ENCODE assay signal across 5 worm cellular contexts in the genomic region with DNA sequence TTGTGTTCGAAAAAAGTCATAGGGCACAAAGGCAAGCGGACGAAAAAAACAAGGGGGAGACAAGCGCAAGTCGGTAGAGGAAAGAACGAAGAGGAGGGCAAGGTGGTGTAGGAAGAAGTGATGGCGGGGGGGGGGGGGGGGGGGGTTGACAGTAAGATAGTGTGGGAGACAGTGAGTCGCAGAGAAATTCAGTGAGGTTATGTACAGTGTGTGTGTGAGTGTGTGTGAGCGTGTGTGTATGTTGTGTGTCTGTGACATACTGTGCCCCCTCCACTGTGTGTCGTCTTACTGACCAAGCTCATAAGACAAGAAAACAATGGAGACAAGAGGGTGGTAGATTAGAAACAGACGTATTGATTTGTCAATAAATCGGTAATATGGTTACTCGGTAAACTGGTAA.
TF ChIP-seq lines count a peak whose summit lies in the region.

No protein-coding gene starts in this region.

TF ChIP-seq in whole organism, L1 larva, 84 proteins besides CTCF, POLR2A, EP300 and RAD21 (continues in another document):
- TF ChIP-seq snu-23 (GFP tag; optimal IDR thresholded peaks at IDR 0.05; lab: Kevin White, UChicago), result peak; percentile 6
- no peak for TF ChIP-seq lin-13 (GFP tag; optimal IDR thresholded peaks at IDR 0.05; lab: Kevin White, UChicago)
- peak; percentile 26 for TF ChIP-seq nhr-19 (GFP tag; conservative IDR thresholded peaks at IDR 0.05; lab: Robert Waterston, UW)
- peak; percentile 47 for TF ChIP-seq elt-2 (tag; optimal IDR thresholded peaks at IDR 0.05; lab: Kevin White, UChicago)
- TF ChIP-seq nhr-85 (tag; lab: Kevin White, UChicago), result peak; percentile 87
- TF ChIP-seq mep-1 (tag; optimal IDR thresholded peaks at IDR 0.05; lab: Kevin White, UChicago), result peak; percentile 20
- peak in 1 of 2 experiments; percentile 29 for TF ChIP-seq lin-35 (GFP tag; optimal IDR thresholded peaks at IDR 0.05; lab: Kevin White, UChicago)
- TF ChIP-seq nhr-71 (tag; optimal IDR thresholded peaks at IDR 0.05; lab: Kevin White, UChicago), result peak; percentile 24
- no peak for TF ChIP-seq F16B12.6 (tag; optimal IDR thresholded peaks at IDR 0.05; lab: Kevin White, UChicago)
- peak; percentile 15 for TF ChIP-seq nhr-20 (tag; optimal IDR thresholded peaks at IDR 0.05; lab: Kevin White, UChicago)
- no peak for TF ChIP-seq hpl-2 (GFP tag; optimal IDR thresholded peaks at IDR 0.05; lab: Kevin White, UChicago)
- no peak for TF ChIP-seq nhr-77 (tag; optimal IDR thresholded peaks at IDR 0.05; lab: Kevin White, UChicago)
- TF ChIP-seq lin-14 (GFP tag; optimal IDR thresholded peaks at IDR 0.05; lab: Kevin White, UChicago), result peak; percentile 70
- TF ChIP-seq grh-1 (GFP tag; IDR thresholded peaks at IDR 0.05; lab: Robert Waterston, UW), result 0 out of 2 replicates have a peak, but pooled peaks have one; percentile 44
- TF ChIP-seq lsy-2 (tag; optimal IDR thresholded peaks at IDR 0.05; lab: Kevin White, UChicago), result peak in 1 of 2 experiments; percentile 2
- TF ChIP-seq efl-1 (optimal IDR thresholded peaks at IDR 0.05; lab: Kevin White, UChicago), result no peak
- TF ChIP-seq efl-1 (GFP tag; optimal IDR thresholded peaks at IDR 0.05 in 1 of 2; lab: Kevin White, UChicago), result peak in 1 of 2 experiments; percentile 86

TF ChIP-seq in whole organism, L3 larva, 47 proteins besides CTCF, POLR2A, EP300 and RAD21 (continues in another document):
- TF ChIP-seq ztf-4 (tag; optimal IDR thresholded peaks at IDR 0.05; lab: Kevin White, UChicago), result no peak
- TF ChIP-seq ama-1 (optimal IDR thresholded peaks at IDR 0.05; lab: Kevin White, UChicago), result no peak
- no peak for TF ChIP-seq nhr-28 (tag; optimal IDR thresholded peaks at IDR 0.05; lab: Kevin White, UChicago)
- TF ChIP-seq fos-1 (tag; optimal IDR thresholded peaks at IDR 0.05; lab: Kevin White, UChicago), result no peak
- TF ChIP-seq ceh-28 (tag; optimal IDR thresholded peaks at IDR 0.05; lab: Kevin White, UChicago), result peak; percentile 12
- TF ChIP-seq mdl-1 (tag; optimal IDR thresholded peaks at IDR 0.05; lab: Kevin White, UChicago), result no peak
- TF ChIP-seq eor-1 (tag; optimal IDR thresholded peaks at IDR 0.05; lab: Kevin White, UChicago), result no peak
- peak; percentile 88 for TF ChIP-seq pha-4 (tag; optimal IDR thresholded peaks at IDR 0.05; lab: Kevin White, UChicago)
- no peak for TF ChIP-seq nhr-12 (tag; optimal IDR thresholded peaks at IDR 0.05; lab: Kevin White, UChicago)
- TF ChIP-seq elt-1 (tag; optimal IDR thresholded peaks at IDR 0.05; lab: Kevin White, UChicago), result no peak
- no peak for TF ChIP-seq nhr-67 (tag; optimal IDR thresholded peaks at IDR 0.05; lab: Kevin White, UChicago)
- TF ChIP-seq snpc-4 (tag; optimal IDR thresholded peaks at IDR 0.05; lab: Kevin White, UChicago), result no peak
- no peak for TF ChIP-seq R02D3.7 (tag; optimal IDR thresholded peaks at IDR 0.05; lab: Kevin White, UChicago)
- TF ChIP-seq nhr-237 (tag; optimal IDR thresholded peaks at IDR 0.05; lab: Kevin White, UChicago), result no peak
- no peak for TF ChIP-seq daf-12 (tag; optimal IDR thresholded peaks at IDR 0.05; lab: Kevin White, UChicago)
- no peak for TF ChIP-seq ceh-82 (tag; optimal IDR thresholded peaks at IDR 0.05; lab: Kevin White, UChicago)
- no peak for TF ChIP-seq fkh-2 (tag; optimal IDR thresholded peaks at IDR 0.05; lab: Kevin White, UChicago)
- TF ChIP-seq fkh-10 (GFP tag; optimal IDR thresholded peaks at IDR 0.05; lab: Kevin White, UChicago), result no peak
- TF ChIP-seq nhr-23 (tag; optimal IDR thresholded peaks at IDR 0.05; lab: Kevin White, UChicago), result peak; percentile 25

TF ChIP-seq in whole organism, early embryonic, 17 proteins besides CTCF, POLR2A, EP300 and RAD21:
- TF ChIP-seq ceh-13 (GFP tag; optimal IDR thresholded peaks at IDR 0.05; lab: Kevin White, UChicago) (no peak), hmbx-1 (tag; optimal IDR thresholded peaks at IDR 0.05; lab: Kevin White, UChicago) (no peak), scrt-1 (GFP tag; IDR thresholded peaks at IDR 0.05; lab: Robert Waterston, UW) (no peak), tbx-37 (GFP tag; conservative IDR thresholded peaks at IDR 0.05; lab: Robert Waterston, UW) (no peak), hnd-1 (tag; optimal IDR thresholded peaks at IDR 0.05; lab: Kevin White, UChicago) (no peak), ama-1 (optimal IDR thresholded peaks at IDR 0.05; lab: Kevin White, UChicago) (no peak), pes-1 (GFP tag; IDR thresholded peaks at IDR 0.05; lab: Robert Waterston, UW) (no peak), ceh-36 (tag; optimal IDR thresholded peaks at IDR 0.05; lab: Kevin White, UChicago) (peak; percentile 38), F13C5.2 (tag; optimal IDR thresholded peaks at IDR 0.05; lab: Kevin White, UChicago) (no peak), hmg-4 (GFP tag; optimal IDR thresholded peaks at IDR 0.05; lab: Kevin White, UChicago) (peak; percentile 81), ets-7 (tag; optimal IDR thresholded peaks at IDR 0.05; lab: Kevin White, UChicago) (no peak), sea-1 (GFP tag; conservative IDR thresholded peaks at IDR 0.05; lab: Robert Waterston, UW) (no peak), flt-1 (GFP tag; IDR thresholded peaks at IDR 0.05; lab: Robert Waterston, UW) (no peak), tbx-11 (GFP tag; IDR thresholded peaks at IDR 0.05; lab: Robert Waterston, UW) (no peak)

TF ChIP-seq in whole organism, midembryonic, 9 proteins besides CTCF, POLR2A, EP300 and RAD21:
- TF ChIP-seq klf-2 (GFP tag; conservative IDR thresholded peaks at IDR 0.05; lab: Robert Waterston, UW) (no peak), tab-1 (GFP tag; IDR thresholded peaks at IDR 0.05; lab: Robert Waterston, UW) (peak; percentile 61; the same call in 1 of the 2 replicates), ref-1 (GFP tag; conservative IDR thresholded peaks at IDR 0.05; lab: Robert Waterston, UW) (no peak), flt-1 (GFP tag; IDR thresholded peaks at IDR 0.05; lab: Robert Waterston, UW) (0 out of 2 replicates have a peak, but pooled peaks have one; percentile 55), cog-1 (tag; optimal IDR thresholded peaks at IDR 0.05; lab: Kevin White, UChicago) (no peak), T22C8.4 (GFP tag; IDR thresholded peaks at IDR 0.05; lab: Robert Waterston, UW) (no peak), ztf-29 (GFP tag; IDR thresholded peaks at IDR 0.05; lab: Robert Waterston, UW) (no peak), ztf-23 (GFP tag; IDR thresholded peaks at IDR 0.05; lab: Robert Waterston, UW) (0 out of 2 replicates have a peak, but pooled peaks have one; percentile 18), med-1 (GFP tag; optimal IDR thresholded peaks at IDR 0.05; lab: Kevin White, UChicago; ENCODE audit: insufficient read depth) (no peak)
TF ChIP-seq in whole organism, midembryonic: peak in this region for 3.

TF ChIP-seq in whole organism, young adult, 124 proteins besides CTCF, POLR2A, EP300 and RAD21 (continues in another document):
- TF ChIP-seq tbp1 (GFP tag; optimal IDR thresholded peaks at IDR 0.05; lab: Kevin White, UChicago), result no peak
- no peak for TF ChIP-seq B0261.1 (tag; optimal IDR thresholded peaks at IDR 0.05; lab: Kevin White, UChicago)
- peak; percentile 96 for TF ChIP-seq zfh-2 (GFP tag; conservative IDR thresholded peaks at IDR 0.05; lab: Robert Waterston, UW)
- TF ChIP-seq lir-1 (GFP tag; conservative IDR thresholded peaks at IDR 0.05; lab: Robert Waterston, UW), result no peak
- no peak for TF ChIP-seq unc-62 (GFP tag; optimal IDR thresholded peaks at IDR 0.05; lab: Kevin White, UChicago)
- no peak for TF ChIP-seq egl-18 (GFP tag; IDR thresholded peaks at IDR 0.05; lab: Robert Waterston, UW)
- TF ChIP-seq attf-5 (GFP tag; optimal IDR thresholded peaks at IDR 0.05; lab: Kevin White, UChicago), result peak; percentile 32
- no peak for TF ChIP-seq ztf-25 (GFP tag; IDR thresholded peaks at IDR 0.05; lab: Robert Waterston, UW)
- no peak for TF ChIP-seq ztf-6 (GFP tag; IDR thresholded peaks at IDR 0.05; lab: Robert Waterston, UW)
- TF ChIP-seq K11D2.4 (GFP tag; IDR thresholded peaks at IDR 0.05; lab: Robert Waterston, UW), result no peak
- no peak for TF ChIP-seq ama-1 (optimal IDR thresholded peaks at IDR 0.05; lab: Kevin White, UChicago)
- TF ChIP-seq ama-1 (GFP tag; optimal IDR thresholded peaks at IDR 0.05; lab: Kevin White, UChicago), result no peak
- peak; percentile 69 for TF ChIP-seq dox-1 (GFP tag; IDR thresholded peaks at IDR 0.05; lab: Robert Waterston, UW)
- TF ChIP-seq egrh-3 (GFP tag; IDR thresholded peaks at IDR 0.05; lab: Robert Waterston, UW), result peak; percentile 96
- TF ChIP-seq Y67H2A.10 (GFP tag; conservative IDR thresholded peaks at IDR 0.05; lab: Robert Waterston, UW), result no peak
- TF ChIP-seq madf-8 (GFP tag; conservative IDR thresholded peaks at IDR 0.05; lab: Robert Waterston, UW), result no peak
- TF ChIP-seq B0336.3 (GFP tag; IDR thresholded peaks at IDR 0.05; lab: Robert Waterston, UW), result 0 out of 2 replicates have a peak, but pooled peaks have one; percentile 48
- TF ChIP-seq efl-1 (GFP tag; optimal IDR thresholded peaks at IDR 0.05; lab: Kevin White, UChicago), result no peak
- no peak for TF ChIP-seq bed-2 (GFP tag; IDR thresholded peaks at IDR 0.05; lab: Robert Waterston, UW)
- TF ChIP-seq ztf-28 (GFP tag; IDR thresholded peaks at IDR 0.05; lab: Robert Waterston, UW), result no peak
- 0 out of 2 replicates have a peak, but pooled peaks have one; percentile 42 for TF ChIP-seq hsf-1 (GFP tag; IDR thresholded peaks at IDR 0.05; lab: Robert Waterston, UW)
- TF ChIP-seq ztf-26 (tag; optimal IDR thresholded peaks at IDR 0.05; lab: Kevin White, UChicago), result peak; percentile 22
- no peak for TF ChIP-seq tbx-9 (tag; optimal IDR thresholded peaks at IDR 0.05; lab: Kevin White, UChicago; ENCODE audit: borderline replicate concordance)
- TF ChIP-seq athp-1 (tag; optimal IDR thresholded peaks at IDR 0.05; lab: Kevin White, UChicago), result no peak
- TF ChIP-seq atf-7 (tag; optimal IDR thresholded peaks at IDR 0.05; lab: Kevin White, UChicago), result no peak
- TF ChIP-seq zim-3 (tag; optimal IDR thresholded peaks at IDR 0.05; lab: Kevin White, UChicago), result no peak
- TF ChIP-seq ceh-27 (GFP tag; optimal IDR thresholded peaks at IDR 0.05; lab: Kevin White, UChicago), result peak; percentile 40
- TF ChIP-seq pha-4 (tag; optimal IDR thresholded peaks at IDR 0.05; lab: Kevin White, UChicago), result no peak
- TF ChIP-seq cebp-1 (GFP tag; IDR thresholded peaks at IDR 0.05; lab: Robert Waterston, UW), result 0 out of 2 replicates have a peak, but pooled peaks have one; percentile 17
- peak; percentile 65 for TF ChIP-seq cebp-1 (tag; optimal IDR thresholded peaks at IDR 0.05; lab: Kevin White, UChicago)
- TF ChIP-seq sea-2 (GFP tag; IDR thresholded peaks at IDR 0.05; lab: Robert Waterston, UW), result no peak
- no peak for TF ChIP-seq nfya-2 (GFP tag; IDR thresholded peaks at IDR 0.05; lab: Robert Waterston, UW)
- TF ChIP-seq nhr-80 (tag; optimal IDR thresholded peaks at IDR 0.05; lab: Kevin White, UChicago), result peak; percentile 32
- TF ChIP-seq gei-17 (GFP tag; optimal IDR thresholded peaks at IDR 0.05; lab: Kevin White, UChicago), result no peak
- TF ChIP-seq ekl-4 (GFP tag; IDR thresholded peaks at IDR 0.05; lab: Robert Waterston, UW), result no peak
- no peak for TF ChIP-seq Y95B8A.8 (GFP tag; IDR thresholded peaks at IDR 0.05; lab: Robert Waterston, UW)
- no peak for TF ChIP-seq aptf-2 (GFP tag; conservative IDR thresholded peaks at IDR 0.05; lab: Robert Waterston, UW)
